1 fruit fly cellular context compared by ENCODE assay signal in genomic region chrX:19369865-19370264, dm6.
TF ChIP-seq lines count a peak whose summit lies in the region.

No protein-coding gene starts in this region.

TF ChIP-seq in whole organism, embryonic, 481 proteins besides CTCF, POLR2A, EP300 and RAD21 (continued from another document):
- TF ChIP-seq CG7556 (GFP tag; optimal IDR thresholded peaks at IDR 0.05; lab: Kevin White, UChicago) = peak; percentile 13
- TF ChIP-seq mld (GFP tag; IDR thresholded peaks at IDR 0.05; lab: Robert Waterston, UW; ENCODE audit: partially characterized antibody) = no peak
- TF ChIP-seq YL-1 (GFP tag; optimal IDR thresholded peaks at IDR 0.05; lab: Kevin White, UChicago) = no peak
- no peak for TF ChIP-seq CG6791 (GFP tag; IDR thresholded peaks at IDR 0.05; lab: Robert Waterston, UW; ENCODE audit: partially characterized antibody)
- TF ChIP-seq Aef1 (GFP tag; IDR thresholded peaks at IDR 0.05; lab: Robert Waterston, UW) = no peak
- no peak for TF ChIP-seq bowl (GFP tag; IDR thresholded peaks at IDR 0.05; lab: Robert Waterston, UW)
- no peak for TF ChIP-seq CG3726 (GFP tag; IDR thresholded peaks at IDR 0.05; lab: Robert Waterston, UW)
- no peak for TF ChIP-seq CG6689 (GFP tag; IDR thresholded peaks at IDR 0.05; lab: Robert Waterston, UW)
- peak; percentile 52 for TF ChIP-seq CG10979 (tag; optimal IDR thresholded peaks at IDR 0.05; lab: Kevin White, UChicago)
- TF ChIP-seq tx (GFP tag; optimal IDR thresholded peaks at IDR 0.05; lab: Kevin White, UChicago) = no peak
- peak; percentile 23 for TF ChIP-seq CG11504 (tag; optimal IDR thresholded peaks at IDR 0.05; lab: Kevin White, UChicago)
- TF ChIP-seq Elba2 (GFP tag; optimal IDR thresholded peaks at IDR 0.05; lab: Kevin White, UChicago) = no peak
- 0 out of 2 replicates have a peak, but pooled peaks have one; percentile 13 for TF ChIP-seq Xrp1 (GFP tag; IDR thresholded peaks at IDR 0.05; lab: Robert Waterston, UW)
- TF ChIP-seq CG31388 (GFP tag; optimal IDR thresholded peaks at IDR 0.05; lab: Kevin White, UChicago) = no peak
- peak; percentile 36 for TF ChIP-seq CG14710 (tag; optimal IDR thresholded peaks at IDR 0.05; lab: Kevin White, UChicago)
- no peak for TF ChIP-seq Bteb2 (GFP tag; optimal IDR thresholded peaks at IDR 0.05; lab: Kevin White, UChicago)
- TF ChIP-seq CG10431 (GFP tag; optimal IDR thresholded peaks at IDR 0.05; lab: Kevin White, UChicago) = no peak
- no peak for TF ChIP-seq jing (GFP tag; optimal IDR thresholded peaks at IDR 0.05; lab: Kevin White, UChicago)
- peak; percentile 38 for TF ChIP-seq CG12391 (tag; optimal IDR thresholded peaks at IDR 0.05; lab: Kevin White, UChicago)
- TF ChIP-seq CG7839 (tag; optimal IDR thresholded peaks at IDR 0.05; lab: Kevin White, UChicago) = peak; percentile 28
- TF ChIP-seq CG18262 (tag; optimal IDR thresholded peaks at IDR 0.05; lab: Kevin White, UChicago) = peak; percentile 44
- TF ChIP-seq CG2202 (tag; optimal IDR thresholded peaks at IDR 0.05; lab: Kevin White, UChicago) = no peak
- TF ChIP-seq Antp (GFP tag; optimal IDR thresholded peaks at IDR 0.05; lab: Kevin White, UChicago) = no peak
- TF ChIP-seq Taf1 (GFP tag; IDR thresholded peaks at IDR 0.05; lab: Robert Waterston, UW) = no peak
- peak; percentile 24 for TF ChIP-seq Ssrp (tag; optimal IDR thresholded peaks at IDR 0.05; lab: Kevin White, UChicago)
- no peak for TF ChIP-seq CG11723 (GFP tag; optimal IDR thresholded peaks at IDR 0.05; lab: Kevin White, UChicago)
- TF ChIP-seq ap (GFP tag; IDR thresholded peaks at IDR 0.05; lab: Robert Waterston, UW) = no peak
- TF ChIP-seq kni (GFP tag; optimal IDR thresholded peaks at IDR 0.05; lab: Kevin White, UChicago) = no peak
- peak; percentile 24 for TF ChIP-seq dmrt99B (tag; optimal IDR thresholded peaks at IDR 0.05; lab: Kevin White, UChicago)
- no peak for TF ChIP-seq bbx (GFP tag; IDR thresholded peaks at IDR 0.05; lab: Robert Waterston, UW; ENCODE audit: partially characterized antibody)
- TF ChIP-seq CG8388 (GFP tag; optimal IDR thresholded peaks at IDR 0.05; lab: Kevin White, UChicago) = peak; percentile 16
- peak; percentile 1 for TF ChIP-seq CG10209 (GFP tag; optimal IDR thresholded peaks at IDR 0.05; lab: Kevin White, UChicago)
- TF ChIP-seq Dbx (GFP tag; IDR thresholded peaks at IDR 0.05; lab: Robert Waterston, UW) = no peak
- TF ChIP-seq CG15514 (GFP tag; optimal IDR thresholded peaks at IDR 0.05; lab: Kevin White, UChicago) = no peak
- 0 out of 2 replicates have a peak, but pooled peaks have one; percentile 32 for TF ChIP-seq CG31441 (GFP tag; IDR thresholded peaks at IDR 0.05; lab: Robert Waterston, UW)
- peak; percentile 21 for TF ChIP-seq fd96Cb (tag; optimal IDR thresholded peaks at IDR 0.05; lab: Kevin White, UChicago)
- no peak for TF ChIP-seq fu2 (GFP tag; optimal IDR thresholded peaks at IDR 0.05; lab: Kevin White, UChicago)
- TF ChIP-seq CG12071 (GFP tag; optimal IDR thresholded peaks at IDR 0.05; lab: Kevin White, UChicago) = no peak
- no peak for TF ChIP-seq CG10366 (GFP tag; IDR thresholded peaks at IDR 0.05; lab: Robert Waterston, UW)
- no peak for TF ChIP-seq CG14860 (GFP tag; IDR thresholded peaks at IDR 0.05; lab: Robert Waterston, UW; ENCODE audit: partially characterized antibody)
- TF ChIP-seq CG11695 (GFP tag; IDR thresholded peaks at IDR 0.05; lab: Robert Waterston, UW) = no peak
- TF ChIP-seq CG11247 (GFP tag; IDR thresholded peaks at IDR 0.05; lab: Robert Waterston, UW) = no peak
- no peak for TF ChIP-seq chn (GFP tag; optimal IDR thresholded peaks at IDR 0.05; lab: Kevin White, UChicago)
- peak; percentile 20 for TF ChIP-seq CG10267 (tag; optimal IDR thresholded peaks at IDR 0.05; lab: Kevin White, UChicago)
- peak; percentile 18 for TF ChIP-seq D19A (tag; optimal IDR thresholded peaks at IDR 0.05; lab: Kevin White, UChicago)
- TF ChIP-seq en (GFP tag; optimal IDR thresholded peaks at IDR 0.05; lab: Kevin White, UChicago) = no peak
- TF ChIP-seq CG15073 (GFP tag; optimal IDR thresholded peaks at IDR 0.05; lab: Kevin White, UChicago) = no peak
- no peak for TF ChIP-seq CG9797 (GFP tag; optimal IDR thresholded peaks at IDR 0.05; lab: Kevin White, UChicago)
- TF ChIP-seq mam (GFP tag; optimal IDR thresholded peaks at IDR 0.05; lab: Kevin White, UChicago) = no peak
- TF ChIP-seq CG13775 (GFP tag; optimal IDR thresholded peaks at IDR 0.05; lab: Kevin White, UChicago) = peak; percentile 9
- TF ChIP-seq CoRest (tag; optimal IDR thresholded peaks at IDR 0.05; lab: Kevin White, UChicago) = peak; percentile 2
- TF ChIP-seq ranshi (GFP tag; IDR thresholded peaks at IDR 0.05; lab: Robert Waterston, UW) = no peak
- no peak for TF ChIP-seq MBD-R2 (GFP tag; IDR thresholded peaks at IDR 0.05; lab: Robert Waterston, UW)
- TF ChIP-seq Blimp-1 (GFP tag; optimal IDR thresholded peaks at IDR 0.05; lab: Kevin White, UChicago) = peak; percentile 25
- TF ChIP-seq Nf-YA (GFP tag; IDR thresholded peaks at IDR 0.05; lab: Robert Waterston, UW) = no peak
- TF ChIP-seq jumu (GFP tag; optimal IDR thresholded peaks at IDR 0.05; lab: Kevin White, UChicago) = no peak
- peak in 1 of 2 experiments; percentile 38 for TF ChIP-seq bsh (GFP tag; optimal IDR thresholded peaks at IDR 0.05; lab: Kevin White, UChicago)
- TF ChIP-seq Scr (GFP tag; IDR thresholded peaks at IDR 0.05; lab: Robert Waterston, UW; ENCODE audit: partially characterized antibody) = no peak
- TF ChIP-seq D (optimal IDR thresholded peaks at IDR 0.05; lab: Kevin White, UChicago) = no peak
- TF ChIP-seq D (GFP tag; optimal IDR thresholded peaks at IDR 0.05; lab: Kevin White, UChicago) = peak; percentile 6
- TF ChIP-seq Xbp1 (GFP tag; optimal IDR thresholded peaks at IDR 0.05; lab: Kevin White, UChicago) = peak; percentile 7
- TF ChIP-seq CG17829 (tag; optimal IDR thresholded peaks at IDR 0.05; lab: Kevin White, UChicago) = no peak
- TF ChIP-seq CG9437 (GFP tag; optimal IDR thresholded peaks at IDR 0.05; lab: Kevin White, UChicago) = no peak
- TF ChIP-seq CG13624 (GFP tag; optimal IDR thresholded peaks at IDR 0.05; lab: Kevin White, UChicago) = no peak
- TF ChIP-seq CG32532 (GFP tag; IDR thresholded peaks at IDR 0.05; lab: Robert Waterston, UW) = no peak
- TF ChIP-seq klu (GFP tag; IDR thresholded peaks at IDR 0.05; lab: Robert Waterston, UW) = no peak
- no peak for TF ChIP-seq CG30403 (GFP tag; optimal IDR thresholded peaks at IDR 0.05; lab: Kevin White, UChicago)
- no peak for TF ChIP-seq cato (GFP tag; optimal IDR thresholded peaks at IDR 0.05; lab: Kevin White, UChicago; ENCODE audit: borderline replicate concordance)
- TF ChIP-seq dmrt11E (tag; optimal IDR thresholded peaks at IDR 0.05; lab: Kevin White, UChicago) = peak; percentile 43
- no peak for TF ChIP-seq kah (GFP tag; optimal IDR thresholded peaks at IDR 0.05; lab: Kevin White, UChicago)
- peak; percentile 46 for TF ChIP-seq Sox100B (GFP tag; optimal IDR thresholded peaks at IDR 0.05; lab: Kevin White, UChicago)
- no peak for TF ChIP-seq CG2116 (GFP tag; optimal IDR thresholded peaks at IDR 0.05; lab: Kevin White, UChicago)
- TF ChIP-seq Sin3A (optimal IDR thresholded peaks at IDR 0.05; lab: Kevin White, UChicago) = no peak
- TF ChIP-seq Med (GFP tag; lab: Kevin White, UChicago) = peak; percentile 28
- no peak for TF ChIP-seq CG10321 (GFP tag; IDR thresholded peaks at IDR 0.05; lab: Robert Waterston, UW)
- TF ChIP-seq unpg (GFP tag; optimal IDR thresholded peaks at IDR 0.05; lab: Kevin White, UChicago) = peak; percentile 17
- no peak for TF ChIP-seq CG11560 (tag; IDR thresholded peaks at IDR 0.05; lab: Robert Waterston, UW)
- TF ChIP-seq ato (GFP tag; IDR thresholded peaks at IDR 0.05; lab: Robert Waterston, UW; ENCODE audit: partially characterized antibody) = no peak
- TF ChIP-seq exex (tag; optimal IDR thresholded peaks at IDR 0.05; lab: Kevin White, UChicago) = no peak
- no peak for TF ChIP-seq CG7357 (GFP tag; IDR thresholded peaks at IDR 0.05; lab: Robert Waterston, UW)
- no peak for TF ChIP-seq CG12104 (GFP tag; optimal IDR thresholded peaks at IDR 0.05; lab: Kevin White, UChicago)
- TF ChIP-seq NFAT (GFP tag; IDR thresholded peaks at IDR 0.05; lab: Robert Waterston, UW) = no peak
- peak; percentile 1 for TF ChIP-seq CG1602 (GFP tag; optimal IDR thresholded peaks at IDR 0.05; lab: Kevin White, UChicago)
- TF ChIP-seq Sox102F (GFP tag; optimal IDR thresholded peaks at IDR 0.05; lab: Kevin White, UChicago) = peak; percentile 31
- TF ChIP-seq Meics (GFP tag; optimal IDR thresholded peaks at IDR 0.05; lab: Kevin White, UChicago) = no peak
- TF ChIP-seq hb (GFP tag; IDR thresholded peaks at IDR 0.05; lab: Robert Waterston, UW; ENCODE audit: partially characterized antibody) = no peak
- TF ChIP-seq CG15011 (GFP tag; optimal IDR thresholded peaks at IDR 0.05; lab: Kevin White, UChicago) = no peak
- peak; percentile 25 for TF ChIP-seq Oli (tag; optimal IDR thresholded peaks at IDR 0.05; lab: Kevin White, UChicago)
- no peak for TF ChIP-seq wor (GFP tag; IDR thresholded peaks at IDR 0.05; lab: Robert Waterston, UW)
- no peak for TF ChIP-seq CG2129 (GFP tag; IDR thresholded peaks at IDR 0.05; lab: Robert Waterston, UW; ENCODE audit: partially characterized antibody)
- TF ChIP-seq Nf-YB (GFP tag; optimal IDR thresholded peaks at IDR 0.05; lab: Kevin White, UChicago) = no peak
- peak in 1 of 3 experiments; percentile 40 for TF ChIP-seq lola (GFP tag; optimal IDR thresholded peaks at IDR 0.05; lab: Kevin White, UChicago)
- no peak for TF ChIP-seq CG7786 (GFP tag; optimal IDR thresholded peaks at IDR 0.05; lab: Kevin White, UChicago)
- peak; percentile 19 for TF ChIP-seq CG2678 (tag; optimal IDR thresholded peaks at IDR 0.05; lab: Kevin White, UChicago)
- TF ChIP-seq bab2 (GFP tag; optimal IDR thresholded peaks at IDR 0.05; lab: Kevin White, UChicago) = no peak
- TF ChIP-seq pan (optimal IDR thresholded peaks at IDR 0.05; lab: Kevin White, UChicago) = no peak
- no peak for TF ChIP-seq pan (GFP tag; optimal IDR thresholded peaks at IDR 0.05 in 1 of 2, IDR thresholded peaks at IDR 0.05 in 1 of 2)
- no peak for TF ChIP-seq pros (GFP tag; optimal IDR thresholded peaks at IDR 0.05; lab: Kevin White, UChicago)
- TF ChIP-seq tio (GFP tag; optimal IDR thresholded peaks at IDR 0.05; lab: Kevin White, UChicago) = peak; percentile 19
- peak; percentile 24 for TF ChIP-seq CG9727 (GFP tag; optimal IDR thresholded peaks at IDR 0.05; lab: Kevin White, UChicago)
